Worm (Caenorhabditis elegans) whole organism, L3 larva: ENCODE results near the gene spp-19.

Experiments
- R02D3.7 ChIP-seq: fragments of 150-350 bp; optimal IDR thresholded peaks from 2 replicates; lab custom pipeline; 2014; ENCODE audit warnings: missing biosample characterization, missing genetic modification characterization
- aly-2 ChIP-seq: fragments of 150-350 bp; optimal IDR thresholded peaks from 2 replicates; lab custom pipeline; 2014; ENCODE audit warnings: missing biosample characterization, missing genetic modification characterization
- ceh-16 ChIP-seq: sonication (generic microtip); optimal IDR thresholded peaks from 2 replicates; lab custom pipeline; 2017; ENCODE audit warnings: missing biosample characterization, missing genetic modification characterization
- ceh-28 ChIP-seq: fragments of 150-350 bp; optimal IDR thresholded peaks from 2 replicates; lab custom pipeline; 2014; ENCODE audit warnings: missing biosample characterization, missing genetic modification reagents, missing genetic modification characterization
- ceh-82 ChIP-seq: fragments of 150-350 bp; optimal IDR thresholded peaks from 2 replicates; lab custom pipeline; 2014; ENCODE audit warnings: missing biosample characterization, missing genetic modification characterization
- ceh-9 ChIP-seq: sonication (generic microtip); optimal IDR thresholded peaks from 2 replicates; lab custom pipeline; 2018; ENCODE audit warnings: missing biosample characterization, missing genetic modification characterization
- daf-12 ChIP-seq: fragments of 150-350 bp; optimal IDR thresholded peaks from 2 replicates; lab custom pipeline; 2014; ENCODE audit warnings: missing biosample characterization, missing genetic modification reagents, missing genetic modification characterization
- egl-5 ChIP-seq: fragments of 150-350 bp; optimal IDR thresholded peaks from 2 replicates; lab custom pipeline; 2017; ENCODE audit warnings: missing biosample characterization, missing genetic modification reagents, missing genetic modification characterization, inconsistent platforms
- elt-2 ChIP-seq: sonication (generic microtip); optimal IDR thresholded peaks from 2 replicates; lab custom pipeline; 2016; ENCODE audit warnings: missing genetic modification reagents, mild to moderate bottlenecking, missing genetic modification characterization, missing compliant biosample characterization
- elt-3 ChIP-seq, 3 experiments: fragments of 150-350 bp in 1 of 3; sonication (generic microtip) in 2 of 3; optimal IDR thresholded peaks; 2 replicates in 2 of 3; 4 replicates in 1 of 3; lab custom pipeline; 2014 to 2017; ENCODE audit warnings: missing biosample characterization in 3 of 3, missing genetic modification characterization in 3 of 3
- fkh-2 ChIP-seq: fragments of 150-350 bp; optimal IDR thresholded peaks from 2 replicates; lab custom pipeline; 2014; ENCODE audit warnings: missing biosample characterization, missing genetic modification reagents, missing genetic modification characterization
- fos-1 ChIP-seq: fragments of 150-350 bp; optimal IDR thresholded peaks from 2 replicates; lab custom pipeline; 2014; ENCODE audit warnings: missing biosample characterization, missing genetic modification characterization
- hmg-11 ChIP-seq: sonication (generic microtip); optimal IDR thresholded peaks from 2 replicates; lab custom pipeline; 2016; ENCODE audit warnings: missing genetic modification characterization, missing compliant biosample characterization
- jun-1 ChIP-seq: fragments of 150-350 bp; optimal IDR thresholded peaks from 2 replicates; lab custom pipeline; 2014; ENCODE audit warnings: missing biosample characterization, missing genetic modification reagents, missing genetic modification characterization
- lin-15B ChIP-seq: fragments of 150-350 bp; optimal IDR thresholded peaks from 2 replicates; lab custom pipeline; 2014; ENCODE audit warnings: missing biosample characterization, missing genetic modification characterization
- lin-39 ChIP-seq: fragments of 150-350 bp; optimal IDR thresholded peaks from 2 replicates; lab custom pipeline; 2018; ENCODE audit warnings: missing biosample characterization, missing genetic modification reagents, missing genetic modification characterization
- lsy-12 ChIP-seq: sonication (generic microtip); optimal IDR thresholded peaks from 2 replicates; lab custom pipeline; 2016; ENCODE audit warnings: mild to moderate bottlenecking, missing genetic modification characterization, missing compliant biosample characterization
- mdl-1 ChIP-seq: fragments of 150-350 bp; optimal IDR thresholded peaks from 2 replicates; lab custom pipeline; 2014; ENCODE audit warnings: missing biosample characterization, missing genetic modification characterization
- mml-1 ChIP-seq: fragments of 150-350 bp; sonication (generic microtip); optimal IDR thresholded peaks from 3 replicates; lab custom pipeline; 2014; ENCODE audit warnings: missing biosample characterization, missing genetic modification characterization
- nfya-1 ChIP-seq: sonication (generic microtip); optimal IDR thresholded peaks from 2 replicates; lab custom pipeline; 2017; ENCODE audit warnings: missing genetic modification characterization, mild to moderate bottlenecking, missing compliant biosample characterization, antibody characterized with exemption, moderate library complexity; ENCODE audit not compliant: insufficient read depth
- nhr-23 ChIP-seq: fragments of 150-350 bp; optimal IDR thresholded peaks from 2 replicates; lab custom pipeline; 2014; ENCODE audit warnings: missing biosample characterization, missing genetic modification reagents, missing genetic modification characterization
- nhr-25 ChIP-seq: sonication (generic microtip); optimal IDR thresholded peaks from 2 replicates; lab custom pipeline; 2017; ENCODE audit warnings: missing biosample characterization, missing genetic modification characterization
- nhr-28 ChIP-seq: fragments of 150-350 bp; optimal IDR thresholded peaks from 2 replicates; lab custom pipeline; 2014; ENCODE audit warnings: missing biosample characterization, missing genetic modification characterization
- nhr-43 ChIP-seq: sonication (generic microtip); optimal IDR thresholded peaks from 2 replicates; lab custom pipeline; 2016; ENCODE audit warnings: mild to moderate bottlenecking, missing genetic modification characterization, missing compliant biosample characterization; ENCODE audit not compliant: poor library complexity, severe bottlenecking
- nhr-67 ChIP-seq: fragments of 150-350 bp; optimal IDR thresholded peaks from 2 replicates; lab custom pipeline; 2014; ENCODE audit warnings: missing biosample characterization, missing genetic modification characterization
- nhr-77 ChIP-seq: fragments of 150-350 bp; optimal IDR thresholded peaks from 2 replicates; lab custom pipeline; 2014; ENCODE audit warnings: missing biosample characterization, missing genetic modification characterization
- pha-4 ChIP-seq: fragments of 150-350 bp; optimal IDR thresholded peaks from 2 replicates; lab custom pipeline; 2014; ENCODE audit warnings: missing biosample characterization, missing genetic modification reagents, missing genetic modification characterization
- pqm-1 ChIP-seq: fragments of 150-350 bp; optimal IDR thresholded peaks from 2 replicates; lab custom pipeline; 2017; ENCODE audit warnings: missing biosample characterization, missing genetic modification characterization, inconsistent platforms
- sea-2 ChIP-seq: fragments of 150-350 bp; sonication (generic microtip); optimal IDR thresholded peaks from 4 replicates; lab custom pipeline; 2014; ENCODE audit warnings: missing biosample characterization, missing genetic modification reagents, missing genetic modification characterization
- snpc-4 ChIP-seq: fragments of 150-350 bp; optimal IDR thresholded peaks from 2 replicates; lab custom pipeline; 2014; ENCODE audit warnings: missing biosample characterization, missing genetic modification characterization
- tbx-2 ChIP-seq: sonication (generic microtip); optimal IDR thresholded peaks from 2 replicates; lab custom pipeline; 2016; ENCODE audit warnings: mild to moderate bottlenecking, missing genetic modification characterization, missing compliant biosample characterization
- zag-1 ChIP-seq: fragments of 150-350 bp; optimal IDR thresholded peaks from 2 replicates; lab custom pipeline; 2014; ENCODE audit warnings: missing biosample characterization, missing genetic modification characterization
- ztf-11 ChIP-seq: fragments of 150-350 bp; optimal IDR thresholded peaks from 2 replicates; lab custom pipeline; 2014; ENCODE audit warnings: missing biosample characterization, missing genetic modification characterization
- ztf-4 ChIP-seq: fragments of 150-350 bp; optimal IDR thresholded peaks from 2 replicates; lab custom pipeline; 2014; ENCODE audit warnings: missing biosample characterization, missing genetic modification characterization

Gene spp-19

DNA sequence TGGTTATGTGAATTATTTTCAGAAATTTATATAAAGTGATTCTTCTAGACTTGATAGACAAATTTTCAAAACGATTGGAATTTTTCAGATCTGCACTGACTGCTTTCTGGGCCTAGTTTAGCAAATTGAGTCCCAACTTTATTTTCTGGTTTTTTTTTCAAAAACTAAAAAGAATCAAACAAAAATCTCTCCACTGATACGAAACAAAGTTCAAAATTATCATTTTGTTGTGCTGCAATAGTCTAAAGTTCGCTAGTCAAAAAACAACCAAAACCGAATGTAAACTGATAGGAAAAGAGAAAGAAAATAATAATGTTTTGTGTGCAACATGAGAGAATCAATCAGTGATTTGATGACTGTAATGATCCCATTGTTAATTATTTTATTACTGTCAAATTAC, 11.6 kb downstream of the spp-19 start, which contains the start of gene lipl-4:
TSS of gene lipl-4 (plus strand) at position 301 of the 400 bp plus-strand sequence.
- TF ChIP-seq nhr-23 (no peak), fos-1 (no peak), nhr-43 (tag; lab: Kevin White, UChicago) (no peak), lin-39 (tag; lab: Kevin White, UChicago) (no peak), elt-3 (tag; optimal IDR thresholded peaks at IDR 0.05; lab: Kevin White, UChicago) (no peak), mml-1 (tag; lab: Kevin White, UChicago) (no peak), nhr-25 (no peak), egl-5 (tag; lab: Kevin White, UChicago) (no peak), pha-4 (peak; percentile 5), nfya-1 (tag; lab: Kevin White, UChicago) (no peak), ceh-82 (tag; lab: Kevin White, UChicago) (no peak), tbx-2 (tag; lab: Kevin White, UChicago) (no peak), nhr-67 (tag; lab: Kevin White, UChicago) (no peak), daf-12 (tag; lab: Kevin White, UChicago) (no peak), pqm-1 (tag; lab: Kevin White, UChicago) (peak; percentile 18), ceh-16 (tag; lab: Kevin White, UChicago) (no peak), hmg-11 (tag; lab: Kevin White, UChicago) (no peak)

DNA sequence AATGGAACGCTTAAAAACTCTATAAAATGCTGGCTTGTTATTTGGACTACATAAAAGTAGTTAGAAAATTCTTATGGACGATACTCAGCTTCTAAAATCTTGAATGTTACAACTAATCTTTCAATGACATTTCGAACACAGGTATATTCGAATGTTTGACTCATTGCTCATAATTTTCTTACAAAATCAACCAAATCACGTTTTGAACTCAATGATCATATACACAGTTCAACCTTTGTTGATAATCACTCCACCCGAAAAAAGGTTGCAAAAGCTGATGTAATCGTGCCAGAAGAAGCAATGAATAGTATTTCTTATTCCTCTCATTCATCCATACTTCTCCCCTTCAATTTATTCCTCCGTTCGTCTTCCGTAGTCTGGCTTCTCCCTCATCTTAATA, 12.3 kb downstream of the spp-19 start, which contains the start of gene K04A8.20:
TSS of gene K04A8.20 (plus strand) at position 301 of the 400 bp plus-strand sequence.
- TF ChIP-seq mdl-1 (tag; lab: Kevin White, UChicago): no peak
- TF ChIP-seq zag-1 (tag; lab: Kevin White, UChicago): no peak
- no peak for TF ChIP-seq snpc-4
- TF ChIP-seq pha-4: no peak
- TF ChIP-seq elt-2 (tag; lab: Kevin White, UChicago): no peak
- no peak for TF ChIP-seq R02D3.7

DNA sequence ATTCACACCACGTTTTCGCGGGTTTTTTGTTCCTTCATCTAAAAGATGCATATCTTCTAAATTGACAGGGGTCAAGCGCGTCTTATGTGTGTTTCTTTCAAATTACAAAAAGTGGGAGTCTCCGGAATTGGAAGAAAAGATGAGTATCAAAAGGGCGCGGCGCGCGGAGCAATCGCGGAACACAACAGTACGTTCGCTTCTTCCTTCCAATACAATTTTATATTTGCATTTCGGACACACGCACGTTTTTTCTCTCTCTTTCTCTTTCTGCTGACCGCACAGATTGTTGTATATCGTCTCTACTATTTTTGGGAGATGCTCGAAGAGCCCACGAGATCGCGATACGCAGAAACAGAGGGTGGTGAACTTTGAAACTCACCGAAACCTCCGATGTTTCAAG, 13.2 kb downstream of the spp-19 start:
- TF ChIP-seq nhr-28 (tag; lab: Kevin White, UChicago) (no peak), aly-2 (no peak), nhr-43 (tag; lab: Kevin White, UChicago) (no peak), ztf-4 (tag; lab: Kevin White, UChicago) (no peak), fos-1 (no peak), nhr-77 (tag; lab: Kevin White, UChicago) (no peak), ceh-82 (tag; lab: Kevin White, UChicago) (no peak), egl-5 (tag; lab: Kevin White, UChicago) (no peak), ztf-11 (tag; lab: Kevin White, UChicago) (no peak), R02D3.7 (no peak), lin-15B (no peak), fkh-2 (tag; lab: Kevin White, UChicago) (no peak), ceh-28 (tag; lab: Kevin White, UChicago) (no peak), ceh-9 (tag; lab: Kevin White, UChicago) (no peak), snpc-4 (no peak), zag-1 (tag; lab: Kevin White, UChicago) (no peak)

DNA sequence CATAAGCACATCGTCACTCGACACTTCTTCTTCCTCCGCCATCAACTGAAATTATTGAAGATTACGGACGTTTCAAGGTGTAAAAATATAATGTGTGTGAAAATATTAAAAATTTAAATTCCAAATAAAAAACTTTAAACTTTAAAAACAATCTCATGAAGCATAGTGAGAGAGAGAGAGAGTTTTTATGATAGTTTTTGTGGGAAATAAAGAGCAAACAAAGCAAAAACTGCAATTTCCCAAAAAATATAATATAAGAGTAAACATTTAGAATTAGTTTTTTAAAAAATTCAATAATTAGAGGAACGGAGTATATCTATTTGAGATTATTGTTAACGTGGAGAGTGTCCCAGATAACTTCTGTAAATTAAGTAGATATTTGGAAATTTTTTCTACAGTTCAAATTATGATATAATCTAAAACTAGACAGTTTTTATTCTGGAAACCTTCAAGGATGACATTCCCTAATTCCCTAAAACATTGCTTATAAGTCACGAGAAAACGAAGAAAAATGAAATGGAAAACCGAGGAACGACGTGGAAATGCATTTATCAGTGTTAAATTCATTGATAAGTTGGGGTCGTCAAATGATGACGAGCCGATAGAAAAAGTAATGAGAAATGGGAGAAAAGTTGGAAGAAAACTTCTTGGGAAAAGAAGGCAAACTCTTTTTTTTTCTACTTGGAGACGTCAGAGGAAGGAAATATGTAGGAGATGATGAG, 14.9 kb downstream of the spp-19 start, which contains the start of gene dre-1:
TSS of gene dre-1 (minus strand) at position 51 of the 722 bp plus-strand sequence.
- TF ChIP-seq egl-5 (tag; lab: Kevin White, UChicago) (no peak), jun-1 (tag; lab: Kevin White, UChicago) (no peak), tbx-2 (tag; lab: Kevin White, UChicago) (no peak), nhr-43 (tag; lab: Kevin White, UChicago) (no peak), sea-2 (no peak), lin-15B (no peak), pha-4 (peak; percentile 3), mdl-1 (tag; lab: Kevin White, UChicago) (no peak), zag-1 (tag; lab: Kevin White, UChicago) (no peak), nfya-1 (tag; lab: Kevin White, UChicago) (no peak), ztf-4 (tag; lab: Kevin White, UChicago) (no peak), fkh-2 (tag; lab: Kevin White, UChicago) (no peak), mml-1 (tag; lab: Kevin White, UChicago) (no peak), ceh-9 (tag; lab: Kevin White, UChicago) (no peak), lin-39 (tag; lab: Kevin White, UChicago) (no peak), lsy-12 (no peak), pqm-1 (tag; lab: Kevin White, UChicago) (no peak), elt-2 (tag; lab: Kevin White, UChicago) (peak; percentile 67)
